Worm (Caenorhabditis elegans) whole organism, L3 larva: ENCODE data around the gene K12H6.2.

ENCODE experiments used
- ZK546.5 ChIP-seq: sonication (generic microtip); optimal IDR thresholded peaks from 2 replicates; lab custom pipeline; 2017; ENCODE audit warnings: missing biosample characterization, missing genetic modification characterization
- aly-2 ChIP-seq: fragments of 150-350 bp; optimal IDR thresholded peaks from 2 replicates; lab custom pipeline; 2014; ENCODE audit warnings: missing biosample characterization, missing genetic modification characterization
- ceh-16 ChIP-seq: sonication (generic microtip); optimal IDR thresholded peaks from 2 replicates; lab custom pipeline; 2017; ENCODE audit warnings: missing biosample characterization, missing genetic modification characterization
- ceh-28 ChIP-seq: fragments of 150-350 bp; optimal IDR thresholded peaks from 2 replicates; lab custom pipeline; 2014; ENCODE audit warnings: missing biosample characterization, missing genetic modification reagents, missing genetic modification characterization
- ceh-9 ChIP-seq: sonication (generic microtip); optimal IDR thresholded peaks from 2 replicates; lab custom pipeline; 2018; ENCODE audit warnings: missing biosample characterization, missing genetic modification characterization
- daf-12 ChIP-seq: fragments of 150-350 bp; optimal IDR thresholded peaks from 2 replicates; lab custom pipeline; 2014; ENCODE audit warnings: missing biosample characterization, missing genetic modification reagents, missing genetic modification characterization
- egl-27 ChIP-seq: sonication (generic microtip); optimal IDR thresholded peaks from 4 replicates; lab custom pipeline; 2017; ENCODE audit warnings: missing biosample characterization, missing genetic modification reagents, missing genetic modification characterization
- egl-5 ChIP-seq: fragments of 150-350 bp; optimal IDR thresholded peaks from 2 replicates; lab custom pipeline; 2017; ENCODE audit warnings: missing biosample characterization, missing genetic modification reagents, missing genetic modification characterization, inconsistent platforms
- elt-1 ChIP-seq: fragments of 150-350 bp; optimal IDR thresholded peaks from 2 replicates; lab custom pipeline; 2014; ENCODE audit warnings: missing biosample characterization, missing genetic modification characterization
- elt-3 ChIP-seq, 3 experiments: fragments of 150-350 bp in 1 of 3; sonication (generic microtip) in 2 of 3; optimal IDR thresholded peaks; 2 replicates in 2 of 3; 4 replicates in 1 of 3; lab custom pipeline; 2014 to 2017; ENCODE audit warnings: missing biosample characterization in 3 of 3, missing genetic modification characterization in 3 of 3
- eor-1 ChIP-seq, 2 experiments: fragments of 150-350 bp; optimal IDR thresholded peaks; 2 replicates each; lab custom pipeline; 2014 to 2018; ENCODE audit warnings: missing biosample characterization in 2 of 2, missing genetic modification characterization in 2 of 2
- fkh-10 ChIP-seq: sonication (generic microtip); optimal IDR thresholded peaks from 2 replicates; lab custom pipeline; 2017; ENCODE audit warnings: missing biosample characterization, missing genetic modification reagents, missing genetic modification characterization
- fkh-2 ChIP-seq: fragments of 150-350 bp; optimal IDR thresholded peaks from 2 replicates; lab custom pipeline; 2014; ENCODE audit warnings: missing biosample characterization, missing genetic modification reagents, missing genetic modification characterization
- fos-1 ChIP-seq: fragments of 150-350 bp; optimal IDR thresholded peaks from 2 replicates; lab custom pipeline; 2014; ENCODE audit warnings: missing biosample characterization, missing genetic modification characterization
- hmg-11 ChIP-seq: sonication (generic microtip); optimal IDR thresholded peaks from 2 replicates; lab custom pipeline; 2016; ENCODE audit warnings: missing genetic modification characterization, missing compliant biosample characterization
- jun-1 ChIP-seq: fragments of 150-350 bp; optimal IDR thresholded peaks from 2 replicates; lab custom pipeline; 2014; ENCODE audit warnings: missing biosample characterization, missing genetic modification reagents, missing genetic modification characterization
- lin-15B ChIP-seq: fragments of 150-350 bp; optimal IDR thresholded peaks from 2 replicates; lab custom pipeline; 2014; ENCODE audit warnings: missing biosample characterization, missing genetic modification characterization
- lin-39 ChIP-seq: fragments of 150-350 bp; optimal IDR thresholded peaks from 2 replicates; lab custom pipeline; 2018; ENCODE audit warnings: missing biosample characterization, missing genetic modification reagents, missing genetic modification characterization
- lsy-12 ChIP-seq: sonication (generic microtip); optimal IDR thresholded peaks from 2 replicates; lab custom pipeline; 2016; ENCODE audit warnings: mild to moderate bottlenecking, missing genetic modification characterization, missing compliant biosample characterization
- mdl-1 ChIP-seq: fragments of 150-350 bp; optimal IDR thresholded peaks from 2 replicates; lab custom pipeline; 2014; ENCODE audit warnings: missing biosample characterization, missing genetic modification characterization
- mml-1 ChIP-seq: fragments of 150-350 bp; sonication (generic microtip); optimal IDR thresholded peaks from 3 replicates; lab custom pipeline; 2014; ENCODE audit warnings: missing biosample characterization, missing genetic modification characterization
- nhr-12 ChIP-seq: fragments of 150-350 bp; optimal IDR thresholded peaks from 2 replicates; lab custom pipeline; 2014; ENCODE audit warnings: missing biosample characterization, missing genetic modification characterization
- nhr-23 ChIP-seq: fragments of 150-350 bp; optimal IDR thresholded peaks from 2 replicates; lab custom pipeline; 2014; ENCODE audit warnings: missing biosample characterization, missing genetic modification reagents, missing genetic modification characterization
- nhr-237 ChIP-seq: fragments of 150-350 bp; optimal IDR thresholded peaks from 2 replicates; lab custom pipeline; 2014; ENCODE audit warnings: missing biosample characterization, missing genetic modification characterization
- nhr-25 ChIP-seq: sonication (generic microtip); optimal IDR thresholded peaks from 2 replicates; lab custom pipeline; 2017; ENCODE audit warnings: missing biosample characterization, missing genetic modification characterization
- nhr-28 ChIP-seq: fragments of 150-350 bp; optimal IDR thresholded peaks from 2 replicates; lab custom pipeline; 2014; ENCODE audit warnings: missing biosample characterization, missing genetic modification characterization
- nhr-67 ChIP-seq: fragments of 150-350 bp; optimal IDR thresholded peaks from 2 replicates; lab custom pipeline; 2014; ENCODE audit warnings: missing biosample characterization, missing genetic modification characterization
- nhr-76 ChIP-seq: fragments of 150-350 bp; sonication (generic microtip); optimal IDR thresholded peaks from 5 replicates; lab custom pipeline; 2014; ENCODE audit warnings: missing biosample characterization, missing genetic modification characterization
- nhr-77 ChIP-seq: fragments of 150-350 bp; optimal IDR thresholded peaks from 2 replicates; lab custom pipeline; 2014; ENCODE audit warnings: missing biosample characterization, missing genetic modification characterization
- pha-4 ChIP-seq: fragments of 150-350 bp; optimal IDR thresholded peaks from 2 replicates; lab custom pipeline; 2014; ENCODE audit warnings: missing biosample characterization, missing genetic modification reagents, missing genetic modification characterization
- sea-2 ChIP-seq: fragments of 150-350 bp; sonication (generic microtip); optimal IDR thresholded peaks from 4 replicates; lab custom pipeline; 2014; ENCODE audit warnings: missing biosample characterization, missing genetic modification reagents, missing genetic modification characterization
- skn-1 ChIP-seq: fragments of 150-350 bp; optimal IDR thresholded peaks from 2 replicates; lab custom pipeline; 2014; ENCODE audit warnings: missing biosample characterization, missing genetic modification characterization
- snpc-4 ChIP-seq: fragments of 150-350 bp; optimal IDR thresholded peaks from 2 replicates; lab custom pipeline; 2014; ENCODE audit warnings: missing biosample characterization, missing genetic modification characterization
- unc-39 ChIP-seq: sonication (generic microtip); optimal IDR thresholded peaks from 4 replicates; lab custom pipeline; 2017; ENCODE audit warnings: missing biosample characterization, missing genetic modification characterization
- ztf-11 ChIP-seq: fragments of 150-350 bp; optimal IDR thresholded peaks from 2 replicates; lab custom pipeline; 2014; ENCODE audit warnings: missing biosample characterization, missing genetic modification characterization
- ztf-4 ChIP-seq: fragments of 150-350 bp; optimal IDR thresholded peaks from 2 replicates; lab custom pipeline; 2014; ENCODE audit warnings: missing biosample characterization, missing genetic modification characterization

The K12H6.2 gene

DNA sequence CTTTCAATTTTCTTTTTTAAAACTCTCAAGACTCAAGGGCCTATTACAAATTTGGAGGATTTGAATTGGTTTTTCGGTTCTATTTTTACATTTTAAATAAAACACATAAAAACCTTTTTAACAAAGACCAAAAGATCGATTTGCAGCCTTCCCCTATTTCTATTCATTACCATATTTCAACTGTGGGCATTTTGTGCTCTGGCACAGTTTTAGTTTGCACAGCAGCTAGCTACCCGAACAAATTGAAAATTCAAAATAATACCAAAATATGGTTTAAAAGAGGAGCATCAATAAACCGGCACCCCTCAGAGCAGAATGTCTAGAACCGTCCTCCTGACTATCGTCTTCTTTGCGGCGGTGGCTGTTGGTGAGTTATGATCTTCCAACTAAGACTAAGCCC is 34.0 kb downstream of the K12H6.2 start, which contains the start of gene F08D12.2:
Gene F08D12.2, plus strand, starts transcription at position 301 of the 400 bp plus-strand sequence.
- TF ChIP-seq unc-39 (tag; lab: Kevin White, UChicago) (no peak), nhr-28 (tag; lab: Kevin White, UChicago) (no peak), fkh-10 (no peak), egl-27 (no peak), lsy-12 (no peak), ceh-16 (tag; lab: Kevin White, UChicago) (no peak), ceh-28 (no peak), skn-1 (tag; lab: Kevin White, UChicago) (no peak), ztf-11 (no peak), egl-5 (tag; lab: Kevin White, UChicago) (no peak), hmg-11 (tag; lab: Kevin White, UChicago) (no peak)

DNA sequence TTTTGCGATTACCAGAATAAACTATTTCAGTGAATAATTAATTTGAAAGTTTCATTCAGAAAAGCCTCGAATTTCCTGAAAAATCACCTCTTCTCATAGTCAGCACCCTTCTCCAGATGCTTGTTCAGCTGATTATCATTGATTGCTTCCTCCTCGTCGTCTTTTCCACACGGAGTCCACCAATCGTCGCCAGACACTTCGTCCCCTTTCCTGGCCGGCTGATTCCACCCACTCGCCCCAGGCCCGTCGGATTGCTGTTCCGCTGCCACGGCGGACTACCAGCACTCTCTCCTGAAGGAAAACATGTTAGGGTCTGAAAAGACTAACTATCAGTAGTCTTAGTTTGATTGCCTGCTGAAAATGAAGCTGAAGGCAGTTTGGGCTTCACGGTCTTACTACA is 34.5 kb downstream of the K12H6.2 start:
- TF ChIP-seq nhr-77 (tag; lab: Kevin White, UChicago), result no peak
- TF ChIP-seq hmg-11 (tag; lab: Kevin White, UChicago), result no peak
- no peak for TF ChIP-seq fos-1
- TF ChIP-seq ZK546.5 (tag; lab: Kevin White, UChicago), result no peak
- no peak for TF ChIP-seq daf-12

DNA sequence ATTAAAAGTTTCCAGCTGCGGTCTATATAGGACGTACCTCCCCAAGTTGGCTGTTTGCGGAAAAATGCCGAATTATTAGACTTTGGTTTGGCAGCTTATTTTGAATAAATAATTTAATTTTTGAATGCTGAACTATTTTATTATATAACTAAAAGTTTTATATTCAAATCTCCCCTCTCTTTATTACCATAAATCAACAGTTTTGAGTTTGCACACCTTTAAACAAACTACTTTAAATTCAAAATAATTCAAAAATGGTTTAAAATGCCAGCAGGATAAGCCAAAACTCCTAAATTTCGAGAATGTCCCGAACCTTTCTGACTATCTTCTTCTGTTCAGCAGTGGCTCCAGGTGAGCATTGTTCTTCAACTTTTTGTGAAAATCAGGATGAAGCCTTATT is 36.1 kb downstream of the K12H6.2 start, which contains the start of gene F08D12.3:
Gene F08D12.3, plus strand, starts transcription at position 301 of the 400 bp plus-strand sequence.
- TF ChIP-seq nhr-25 (tag; lab: Kevin White, UChicago), result no peak
- no peak for TF ChIP-seq fkh-2 (tag; lab: Kevin White, UChicago)
- no peak for TF ChIP-seq nhr-12 (tag; lab: Kevin White, UChicago)
- no peak for TF ChIP-seq nhr-76 (tag; lab: Kevin White, UChicago)
- no peak for TF ChIP-seq lsy-12
- TF ChIP-seq daf-12, result no peak
- TF ChIP-seq snpc-4, result no peak
- TF ChIP-seq ceh-9 (tag; lab: Kevin White, UChicago), result no peak
- TF ChIP-seq elt-1, result no peak
- TF ChIP-seq nhr-28 (tag; lab: Kevin White, UChicago), result no peak
- TF ChIP-seq unc-39 (tag; lab: Kevin White, UChicago), result no peak
- no peak for TF ChIP-seq mml-1 (tag; lab: Kevin White, UChicago)
- TF ChIP-seq ceh-16 (tag; lab: Kevin White, UChicago), result no peak
- no peak for TF ChIP-seq nhr-67 (tag; lab: Kevin White, UChicago)
- TF ChIP-seq lin-39, result no peak
- no peak for TF ChIP-seq egl-5 (tag; lab: Kevin White, UChicago)
- no peak for TF ChIP-seq jun-1 (tag; lab: Kevin White, UChicago)
- no peak for TF ChIP-seq sea-2 (GFP tag; lab: Kevin White, UChicago)
- TF ChIP-seq mdl-1 (tag; lab: Kevin White, UChicago), result no peak
- no peak for TF ChIP-seq eor-1 (tag; optimal IDR thresholded peaks at IDR 0.05; lab: Kevin White, UChicago)

DNA sequence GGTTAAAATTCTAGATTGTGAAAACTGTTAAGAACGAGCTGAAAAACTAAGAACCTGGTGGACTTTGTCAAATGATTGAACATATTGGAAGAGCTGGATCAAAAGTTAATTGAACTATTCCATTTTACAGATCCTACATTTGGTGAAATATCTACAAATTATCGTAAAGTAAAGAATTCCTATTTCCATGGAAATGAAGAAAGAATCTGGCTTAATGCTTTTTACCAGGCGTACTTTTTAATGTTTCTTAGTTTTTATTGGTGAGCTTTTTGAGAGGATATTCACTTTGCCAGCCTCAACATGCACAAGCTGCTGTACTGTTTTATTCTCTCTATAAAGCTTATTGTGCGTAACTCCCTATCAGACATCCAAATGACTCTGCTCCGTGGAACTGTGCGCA is 37.5 kb downstream of the K12H6.2 start, which contains the start of gene F08D12.4:
Gene F08D12.4, plus strand, starts transcription at position 301 of the 400 bp plus-strand sequence.
- TF ChIP-seq unc-39 (tag; lab: Kevin White, UChicago), result no peak
- TF ChIP-seq aly-2 (tag; lab: Kevin White, UChicago), result no peak
- TF ChIP-seq pha-4 (tag; lab: Kevin White, UChicago), result no peak
- no peak for TF ChIP-seq hmg-11 (tag; lab: Kevin White, UChicago)
- no peak for TF ChIP-seq ztf-4 (tag; lab: Kevin White, UChicago)
- TF ChIP-seq nhr-23 (tag; lab: Kevin White, UChicago), result no peak
- no peak for TF ChIP-seq lin-15B (tag; lab: Kevin White, UChicago)
- TF ChIP-seq fos-1, result no peak
- TF ChIP-seq nhr-67 (tag; lab: Kevin White, UChicago), result no peak
- no peak for TF ChIP-seq sea-2 (GFP tag; lab: Kevin White, UChicago)
- TF ChIP-seq ztf-11, result no peak
- TF ChIP-seq eor-1 (tag; optimal IDR thresholded peaks at IDR 0.05; lab: Kevin White, UChicago), result no peak
- no peak for TF ChIP-seq skn-1 (tag; lab: Kevin White, UChicago)
- no peak for TF ChIP-seq egl-27
- TF ChIP-seq mdl-1 (tag; lab: Kevin White, UChicago), result no peak
- TF ChIP-seq lsy-12, result no peak

DNA sequence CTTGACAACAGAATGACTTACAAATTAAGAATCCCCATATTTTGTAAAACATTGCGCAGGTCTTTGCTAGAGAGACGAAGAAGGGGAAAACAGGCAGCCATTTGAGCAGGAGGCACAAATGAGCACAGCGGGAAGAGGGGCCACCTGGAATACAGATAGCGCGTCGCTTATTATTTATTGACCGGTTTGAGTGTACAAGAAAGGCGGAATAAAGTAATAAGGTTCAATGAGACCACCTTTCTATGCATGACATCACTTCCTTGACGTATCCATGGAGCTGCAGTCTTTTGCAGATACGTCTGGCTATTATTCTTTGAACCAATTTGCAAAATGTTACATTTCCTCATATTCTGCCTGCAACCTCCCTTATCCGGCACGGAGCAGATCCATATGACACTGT is 40.4 kb downstream of the K12H6.2 start, which contains the start of gene fbxb-111:
Gene fbxb-111, minus strand, starts transcription at position 101 of the 400 bp plus-strand sequence.
- TF ChIP-seq mml-1 (tag; lab: Kevin White, UChicago), result no peak
- TF ChIP-seq daf-12, result no peak
- no peak for TF ChIP-seq nhr-237 (tag; lab: Kevin White, UChicago)
- no peak for TF ChIP-seq nhr-67 (tag; lab: Kevin White, UChicago)
- TF ChIP-seq elt-3 (tag; optimal IDR thresholded peaks at IDR 0.05; lab: Kevin White, UChicago), result no peak
- TF ChIP-seq ceh-28, result no peak
- TF ChIP-seq egl-5 (tag; lab: Kevin White, UChicago), result no peak
- TF ChIP-seq snpc-4, result no peak
